Worm (Caenorhabditis elegans) whole organism, early embryonic: ENCODE data around the gene mrps-34.

Experiments
- B0310.2 ChIP-seq: sonication (generic microtip); optimal IDR thresholded peaks from 2 replicates; lab custom pipeline; 2016; ENCODE audit warnings: mild to moderate bottlenecking, missing genetic modification characterization, missing compliant biosample characterization
- ama-1 ChIP-seq: fragments of 150-350 bp; optimal IDR thresholded peaks from 2 replicates; lab custom pipeline; 2014
- ceh-13 ChIP-seq: fragments of 200-800 bp; sonication (Bioruptor generic); optimal IDR thresholded peaks from 2 replicates; lab custom pipeline; 2018; ENCODE audit warnings: mild to moderate bottlenecking, missing genetic modification characterization, missing compliant biosample characterization
- ets-7 ChIP-seq: sonication (generic microtip); optimal IDR thresholded peaks from 2 replicates; lab custom pipeline; 2016; ENCODE audit warnings: missing genotype, missing genetic modification characterization, missing compliant biosample characterization
- flt-1 ChIP-seq: fragments of 200-800 bp; sonication (Bioruptor generic); IDR thresholded peaks from 2 replicates; pipeline ENCODE4 v1.3.6; 2022; ENCODE audit warnings: missing genetic modification characterization, missing compliant biosample characterization
- hmg-4 ChIP-seq: fragments of 200-800 bp; sonication (Bioruptor generic); optimal IDR thresholded peaks from 2 replicates; lab custom pipeline; 2018; ENCODE audit warnings: mild to moderate bottlenecking, missing genetic modification characterization, missing compliant biosample characterization
- pes-1 ChIP-seq: fragments of 200-800 bp; sonication (Bioruptor generic); IDR thresholded peaks from 2 replicates; pipeline ENCODE4 v1.3.6; 2022; ENCODE audit warnings: missing genetic modification reagents, missing genetic modification characterization, missing compliant biosample characterization
- scrt-1 ChIP-seq: fragments of 200-800 bp; sonication (Bioruptor generic); IDR thresholded peaks from 2 replicates; pipeline ENCODE4 v1.3.6; 2022; ENCODE audit warnings: missing genetic modification characterization, missing compliant biosample characterization
- tbx-11 ChIP-seq: fragments of 200-800 bp; sonication (Bioruptor generic); IDR thresholded peaks from 2 replicates; pipeline ENCODE4 v1.3.6; 2022; ENCODE audit warnings: missing genetic modification characterization, missing compliant biosample characterization
- tbx-37 ChIP-seq: fragments of 200-800 bp; sonication (Bioruptor generic); conservative IDR thresholded peaks from 2 replicates; pipeline ENCODE4 v1.3.6; 2022; ENCODE audit warnings: missing genetic modification reagents, missing genetic modification characterization, missing compliant biosample characterization

Gene mrps-34

ce11 chrIII:4495250-4495649, 47.0 kb downstream of the mrps-34 start:
- TF ChIP-seq ceh-13, result no peak
- TF ChIP-seq scrt-1, result no peak
- TF ChIP-seq hmg-4, result no peak
- TF ChIP-seq B0310.2 (tag; lab: Kevin White, UChicago), result no peak

DNA sequence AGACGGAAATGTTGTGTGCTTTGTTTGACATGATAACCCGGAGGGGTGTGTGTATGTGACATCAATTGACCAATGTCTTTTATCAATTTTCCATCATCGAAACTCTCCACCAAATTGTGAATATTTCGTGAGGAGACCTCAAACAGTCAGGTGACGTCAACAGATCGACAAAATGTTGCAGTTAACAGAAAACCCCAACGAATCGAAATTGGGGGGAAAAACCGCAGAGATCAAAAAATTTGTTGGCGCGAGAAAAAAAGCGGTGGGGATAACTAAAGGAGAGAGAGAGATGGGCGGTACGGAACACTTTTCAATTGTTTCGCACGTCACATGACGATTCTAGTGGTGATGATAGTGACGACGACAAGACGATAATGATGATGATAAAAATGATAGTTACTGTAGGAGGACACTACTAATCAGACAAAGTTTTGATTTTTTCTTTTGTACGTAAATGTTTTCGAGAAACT, 47.7 kb downstream of the mrps-34 start:
- TF ChIP-seq tbx-11 (GFP tag; lab: Robert Waterston, UW), result no peak
- no peak for TF ChIP-seq ets-7
- TF ChIP-seq hmg-4, result no peak
- no peak for TF ChIP-seq ama-1 (lab: Kevin White, UChicago)

- TF ChIP-seq pes-1 (no peak), tbx-37 (GFP tag; lab: Robert Waterston, UW) (no peak), flt-1 (GFP tag; lab: Robert Waterston, UW) (no peak)
Measured at ce11 chrIII:4493008-4493777, 49.1 kb downstream of the mrps-34 start.
